Fruit fly (Drosophila melanogaster): ENCODE data around the gene CG6693.

Gene CG6693

DNA sequence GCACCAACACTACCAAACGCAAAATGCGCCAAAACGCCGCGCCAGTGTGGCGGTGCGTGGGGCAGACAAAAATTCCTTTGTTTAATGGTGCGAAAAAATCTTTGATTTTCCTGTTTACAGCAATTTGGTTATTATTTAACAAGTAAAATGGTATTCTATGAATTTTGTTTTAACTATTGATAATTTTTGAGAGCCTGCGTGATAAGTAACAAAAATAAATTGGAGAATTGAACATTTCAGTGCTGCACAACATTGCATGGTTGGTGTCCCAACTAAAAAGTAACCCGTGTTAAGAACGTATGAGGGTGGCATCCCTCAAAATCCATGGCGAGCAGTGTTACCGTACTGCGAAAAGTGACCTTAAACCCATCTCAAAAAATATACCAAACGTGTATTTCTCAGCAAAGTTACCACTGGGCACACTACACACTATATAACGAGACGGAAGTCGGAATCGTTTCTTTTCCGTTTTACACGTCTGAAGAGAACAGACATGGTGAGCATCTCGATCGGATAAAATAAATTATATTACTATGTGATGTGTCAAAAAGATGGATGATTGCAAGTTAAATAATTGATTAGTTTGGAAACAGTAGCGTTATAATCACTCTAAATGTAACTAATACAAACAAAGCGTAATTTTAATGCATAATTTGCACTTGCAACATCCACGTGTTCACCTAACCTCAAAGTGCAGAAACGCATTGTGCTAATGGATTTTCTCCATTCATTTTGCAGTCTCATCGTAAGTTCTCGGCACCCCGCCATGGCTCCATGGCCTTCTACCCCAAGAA lies at the start of gene CG6693, which contains the start of gene RpL3 (continued):
- TF ChIP-seq dsx (GFP tag; optimal IDR thresholded peaks at IDR 0.05; ENCODE audit: poor library complexity, severe bottlenecking) (peak; percentile 75), CG6276 (GFP tag; optimal IDR thresholded peaks at IDR 0.05) (no peak), Sox102F (GFP tag; optimal IDR thresholded peaks at IDR 0.05) (peak; percentile 87), CG11294 (GFP tag; IDR thresholded peaks at IDR 0.05) (no peak), ss (GFP tag; optimal IDR thresholded peaks at IDR 0.05) (peak; percentile 82 to 83), CG34406 (GFP tag; optimal IDR thresholded peaks at IDR 0.05) (peak; percentile 52), Gug (GFP tag; IDR thresholded peaks at IDR 0.05) (no peak), svp (GFP tag) (no peak), fd59A (GFP tag; optimal IDR thresholded peaks at IDR 0.05) (peak; percentile 23), Hr4 (GFP tag; optimal IDR thresholded peaks at IDR 0.05) (no peak)

DNA sequence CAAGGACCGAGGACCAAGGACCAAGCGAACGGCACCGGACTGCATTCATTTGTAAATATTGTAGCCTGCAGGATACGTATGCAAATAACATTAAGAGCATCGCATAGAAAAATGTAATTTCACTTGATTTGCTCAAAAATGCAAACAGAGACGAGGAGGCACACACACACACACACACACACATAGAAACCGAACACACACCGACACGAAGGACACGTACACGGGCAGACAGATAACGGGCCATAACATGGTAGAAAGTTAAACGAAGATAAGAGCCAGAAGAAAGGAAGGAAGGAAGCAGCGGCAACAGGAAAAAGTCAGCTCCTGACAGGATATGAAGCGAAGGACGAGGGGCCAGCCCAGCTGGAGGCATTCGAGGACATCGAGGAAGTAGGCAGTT lies 49.1 kb upstream of the CG6693 start:
- TF ChIP-seq CG6163 (GFP tag; IDR thresholded peaks at IDR 0.05) (no peak), vri (GFP tag; optimal IDR thresholded peaks at IDR 0.05) (no peak), CG1621 (tag; optimal IDR thresholded peaks at IDR 0.05) (no peak), Blimp-1 (GFP tag; optimal IDR thresholded peaks at IDR 0.05) (no peak), Met (GFP tag; optimal IDR thresholded peaks at IDR 0.05) (no peak), CG4318 (GFP tag; optimal IDR thresholded peaks at IDR 0.05) (no peak), salr (GFP tag; optimal IDR thresholded peaks at IDR 0.05) (no peak), Eip93F (GFP tag; optimal IDR thresholded peaks at IDR 0.05) (no peak), Sox102F (GFP tag; optimal IDR thresholded peaks at IDR 0.05) (no peak), CG6792 (GFP tag; optimal IDR thresholded peaks at IDR 0.05) (no peak), CG11762 (GFP tag; optimal IDR thresholded peaks at IDR 0.05; ENCODE audit: insufficient read depth) (no peak), fkh (GFP tag; optimal IDR thresholded peaks at IDR 0.05) (no peak), CG8632 (GFP tag; optimal IDR thresholded peaks at IDR 0.05) (no peak), Hr4 (GFP tag; optimal IDR thresholded peaks at IDR 0.05) (no peak), Ets21C (GFP tag; optimal IDR thresholded peaks at IDR 0.05) (no peak), Sox14 (GFP tag; optimal IDR thresholded peaks at IDR 0.05) (no peak), CG6854 (GFP tag; optimal IDR thresholded peaks at IDR 0.05) (no peak), eg (GFP tag; IDR thresholded peaks at IDR 0.05) (no peak)

DNA sequence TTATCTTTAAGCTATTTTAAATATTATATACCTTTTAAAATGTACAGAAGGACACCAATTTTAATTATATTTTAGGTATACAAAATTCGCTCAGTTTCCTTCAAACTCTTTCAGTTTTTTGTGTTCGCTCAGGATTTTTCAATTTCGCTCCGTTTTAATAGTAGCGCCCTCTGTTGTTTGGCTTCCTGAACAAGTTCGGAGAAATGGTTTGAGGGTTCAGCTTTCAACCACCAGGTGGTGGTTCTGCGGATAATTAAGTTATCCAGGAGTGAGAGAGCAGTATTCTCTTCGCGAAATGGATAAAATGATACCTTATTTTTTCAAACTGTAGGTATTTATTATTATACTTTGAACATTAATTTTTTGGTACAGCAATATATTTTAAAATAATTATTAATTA lies 47.6 kb upstream of the CG6693 start:
- TF ChIP-seq achi (GFP tag; optimal IDR thresholded peaks at IDR 0.05), result peak; percentile 61
- TF ChIP-seq Lpt (GFP tag; optimal IDR thresholded peaks at IDR 0.05), result peak; percentile 8
- TF ChIP-seq Hr38 (GFP tag; optimal IDR thresholded peaks at IDR 0.05), result no peak
- peak; percentile 74 for TF ChIP-seq dac (GFP tag; optimal IDR thresholded peaks at IDR 0.05)
- TF ChIP-seq CG34406 (GFP tag; optimal IDR thresholded peaks at IDR 0.05), result peak; percentile 24
- no peak; the same call in 1 of the 2 replicates for TF ChIP-seq Gug (GFP tag; IDR thresholded peaks at IDR 0.05)
- TF ChIP-seq svp (GFP tag), result peak; percentile 50
- peak; percentile 38 for TF ChIP-seq Ets96B (tag; optimal IDR thresholded peaks at IDR 0.05)
- TF ChIP-seq fd59A (GFP tag; optimal IDR thresholded peaks at IDR 0.05), result peak; percentile 37
- TF ChIP-seq fkh (GFP tag; optimal IDR thresholded peaks at IDR 0.05), result no peak
- peak; percentile 39; the same call in 1 of the 3 replicates for TF ChIP-seq eg (GFP tag; IDR thresholded peaks at IDR 0.05)
- peak; percentile 71 for TF ChIP-seq pdm3 (GFP tag; optimal IDR thresholded peaks at IDR 0.05)
- TF ChIP-seq acj6 (GFP tag; optimal IDR thresholded peaks at IDR 0.05), result peak; percentile 62
- TF ChIP-seq Ets21C (GFP tag; optimal IDR thresholded peaks at IDR 0.05), result no peak
- peak; percentile 39 for TF ChIP-seq CG6276 (GFP tag; optimal IDR thresholded peaks at IDR 0.05)
- peak; percentile 38 for TF ChIP-seq CG6808 (GFP tag; optimal IDR thresholded peaks at IDR 0.05)
- peak; percentile 8 for TF ChIP-seq dsx (GFP tag; optimal IDR thresholded peaks at IDR 0.05; ENCODE audit: poor library complexity, severe bottlenecking)
- TF ChIP-seq CG6854 (GFP tag; optimal IDR thresholded peaks at IDR 0.05), result no peak
- TF ChIP-seq CG10669 (GFP tag; optimal IDR thresholded peaks at IDR 0.05), result peak; percentile 64
- TF ChIP-seq cyc (GFP tag; optimal IDR thresholded peaks at IDR 0.05), result peak; percentile 46
- TF ChIP-seq lz (GFP tag; optimal IDR thresholded peaks at IDR 0.05), result peak; percentile 47
- peak in 1 of 2 experiments; percentile 61 for TF ChIP-seq salr (GFP tag; optimal IDR thresholded peaks at IDR 0.05)
- TF ChIP-seq Met (GFP tag; optimal IDR thresholded peaks at IDR 0.05), result peak; percentile 63
- peak; percentile 43 for TF ChIP-seq CG6792 (GFP tag; optimal IDR thresholded peaks at IDR 0.05)
- TF ChIP-seq CG10631 (GFP tag; optimal IDR thresholded peaks at IDR 0.05), result peak; percentile 16
- TF ChIP-seq CG15336 (GFP tag; IDR thresholded peaks at IDR 0.05), result no peak
- no peak for TF ChIP-seq esn (GFP tag; optimal IDR thresholded peaks at IDR 0.05)
- TF ChIP-seq Eip78C (GFP tag), result peak; percentile 87
- peak; percentile 60 for TF ChIP-seq Hr4 (GFP tag; optimal IDR thresholded peaks at IDR 0.05)
- peak; percentile 11 for TF ChIP-seq fd85E (GFP tag; optimal IDR thresholded peaks at IDR 0.05)
- TF ChIP-seq topi (GFP tag; optimal IDR thresholded peaks at IDR 0.05), result peak; percentile 53
- peak; percentile 83 for TF ChIP-seq CG3919 (GFP tag; optimal IDR thresholded peaks at IDR 0.05)
- no peak for TF ChIP-seq CG4318 (GFP tag; optimal IDR thresholded peaks at IDR 0.05)
